Fruit fly (Drosophila melanogaster) whole organism, prepupa: ENCODE data around the gene Smg5.

Source experiments
- CG10631 ChIP-seq: fragments of 200-800 bp; sonication (Bioruptor generic); optimal IDR thresholded peaks from 2 replicates; lab custom pipeline; 2016; ENCODE audit warnings: missing biosample characterization, missing genetic modification characterization
- CG31627 ChIP-seq: fragments of 200-800 bp; sonication (Bioruptor generic); optimal IDR thresholded peaks from 3 replicates; lab custom pipeline; 2016; ENCODE audit warnings: missing biosample characterization, missing genetic modification characterization
- CG4318 ChIP-seq: fragments of 200-800 bp; sonication (Bioruptor generic); optimal IDR thresholded peaks from 3 replicates; lab custom pipeline; 2017; ENCODE audit warnings: missing biosample characterization, mild to moderate bottlenecking, missing genetic modification characterization
- CG6808 ChIP-seq: fragments of 200-800 bp; sonication (Bioruptor generic); optimal IDR thresholded peaks from 3 replicates; lab custom pipeline; 2017; ENCODE audit warnings: missing biosample characterization, missing genetic modification characterization, mild to moderate bottlenecking, moderate library complexity, missing genetic modification reagents
- CG8319 ChIP-seq: fragments of 200-800 bp; sonication (Bioruptor generic); optimal IDR thresholded peaks from 3 replicates; lab custom pipeline; 2016; ENCODE audit warnings: missing biosample characterization, missing genetic modification characterization
- CG8632 ChIP-seq: fragments of 200-800 bp; sonication (Bioruptor generic); optimal IDR thresholded peaks from 3 replicates; lab custom pipeline; 2016; ENCODE audit warnings: missing biosample characterization, missing genetic modification characterization
- esn ChIP-seq: fragments of 200-800 bp; sonication (Bioruptor generic); optimal IDR thresholded peaks from 2 replicates; lab custom pipeline; 2016; ENCODE audit warnings: missing biosample characterization, mild to moderate bottlenecking, missing genetic modification characterization, moderate library complexity

DNA sequence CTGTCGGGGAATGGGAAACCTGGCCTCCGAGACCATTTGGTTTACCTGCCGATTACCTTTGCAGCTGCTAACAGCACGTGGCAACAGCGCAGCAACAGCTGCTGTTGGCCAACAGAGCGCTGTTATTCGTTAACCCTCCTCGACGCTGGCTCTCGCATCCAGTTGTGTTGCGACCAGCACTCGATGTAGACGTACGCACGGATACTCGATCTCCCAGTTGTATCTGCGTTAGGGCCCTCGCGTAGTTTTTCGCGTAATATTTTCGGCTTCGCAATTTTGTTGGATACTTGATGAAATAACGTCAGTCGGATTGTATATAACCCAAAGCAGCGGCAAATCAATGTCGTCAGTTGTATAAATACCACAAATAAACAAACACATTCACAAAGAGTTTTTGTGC lies 25.7 kb downstream of the Smg5 start:
- TF ChIP-seq CG4318 (no peak), CG8319 (GFP tag; lab: Kevin White, UChicago) (no peak), CG10631 (GFP tag; lab: Kevin White, UChicago) (no peak), CG31627 (GFP tag; lab: Kevin White, UChicago) (no peak), CG6808 (no peak), esn (peak; percentile 12), CG8632 (no peak)
